Worm (Caenorhabditis elegans): ENCODE data around the gene F08B12.11.

- TF ChIP-seq ceh-13 (GFP tag; optimal IDR thresholded peaks at IDR 0.05) (no peak), hmbx-1 (tag; optimal IDR thresholded peaks at IDR 0.05) (no peak), ama-1 (optimal IDR thresholded peaks at IDR 0.05) (no peak)
These were observed 48.6 kb downstream of the F08B12.11 start, which contains the start of gene hum-4 for ce11 chrX:11433488-11433887.

All from whole organism, early embryonic.